Fruit fly (Drosophila melanogaster) whole organism, wandering third instar larva: ENCODE measurements around the gene Gtpx.

ENCODE experiments used
- CG9705 ChIP-seq: fragments of 200-800 bp; sonication (Bioruptor generic); optimal IDR thresholded peaks from 2 replicates; lab custom pipeline; 2018; ENCODE audit warnings: missing biosample characterization, mild to moderate bottlenecking, missing genetic modification characterization
- CrebA ChIP-seq: fragments of 200-800 bp; sonication (Bioruptor generic); optimal IDR thresholded peaks from 2 replicates; lab custom pipeline; 2016; ENCODE audit warnings: missing biosample characterization, mild to moderate bottlenecking, missing genetic modification characterization, borderline replicate concordance
- Dfd ChIP-seq: fragments of >200 bp; optimal IDR thresholded peaks from 2 replicates; lab custom pipeline; 2017; ENCODE audit warnings: missing biosample characterization, missing genetic modification characterization
- Dif ChIP-seq: fragments of 200-275, 200-300 bp; sonication (Bioruptor generic); optimal IDR thresholded peaks from 2 replicates; lab custom pipeline; 2018; ENCODE audit warnings: missing biosample characterization, missing genetic modification characterization; ENCODE audit not compliant: partially characterized antibody
- GATAd ChIP-seq: sonication (Bioruptor generic); optimal IDR thresholded peaks from 2 replicates; lab custom pipeline; 2016; ENCODE audit warnings: missing biosample characterization, missing genetic modification characterization
- Mio ChIP-seq: sonication (Bioruptor generic); optimal IDR thresholded peaks from 2 replicates; lab custom pipeline; 2016; ENCODE audit warnings: missing biosample characterization, missing genetic modification characterization
- Myc ChIP-seq: fragments of >200 bp; optimal IDR thresholded peaks from 2 replicates; lab custom pipeline; 2017
- OdsH ChIP-seq: fragments of 200-800 bp; sonication (Bioruptor generic); optimal IDR thresholded peaks from 2 replicates; lab custom pipeline; 2016; ENCODE audit warnings: missing biosample characterization, mild to moderate bottlenecking, missing genetic modification characterization
- Rel ChIP-seq, 2 experiments: fragments of 200-800 bp; sonication (Bioruptor generic) in 1 of 2; optimal IDR thresholded peaks; 2 replicates in 1 of 2; 3 replicates in 1 of 2; lab custom pipeline; 2016 to 2019; ENCODE audit warnings: mild to moderate bottlenecking in 2 of 2, missing biosample characterization in 2 of 2, missing genetic modification characterization in 2 of 2, moderate library complexity in 1 of 2
- Sp1 ChIP-seq: fragments of 200-800 bp; sonication (Bioruptor generic); optimal IDR thresholded peaks from 3 replicates; lab custom pipeline; 2019; ENCODE audit warnings: missing biosample characterization, mild to moderate bottlenecking, missing genetic modification characterization, moderate library complexity
- br ChIP-seq: fragments of 200-800 bp; sonication (Bioruptor generic); optimal IDR thresholded peaks from 2 replicates; lab custom pipeline; 2016; ENCODE audit warnings: missing biosample characterization, missing genetic modification characterization
- brk ChIP-seq: fragments of 200-800 bp; sonication (Bioruptor generic); optimal IDR thresholded peaks from 2 replicates; lab custom pipeline; 2016; ENCODE audit warnings: missing biosample characterization, mild to moderate bottlenecking, missing genetic modification characterization
- dmrt93B ChIP-seq: fragments of 200-800 bp; sonication (Bioruptor generic); optimal IDR thresholded peaks from 2 replicates; lab custom pipeline; 2018; ENCODE audit warnings: missing biosample characterization, mild to moderate bottlenecking, missing genetic modification characterization
- dsf ChIP-seq: sonication (Bioruptor generic); optimal IDR thresholded peaks from 2 replicates; lab custom pipeline; 2016; ENCODE audit warnings: missing biosample characterization, missing genetic modification characterization, borderline replicate concordance
- ey ChIP-seq: fragments of 200-800 bp; sonication (Bioruptor generic); optimal IDR thresholded peaks from 2 replicates; lab custom pipeline; 2016; ENCODE audit warnings: missing biosample characterization, missing genetic modification characterization
- foxo ChIP-seq, 2 experiments: fragments of 200-800 bp; sonication (Bioruptor generic); optimal IDR thresholded peaks; 2 replicates in 1 of 2; 3 replicates in 1 of 2; lab custom pipeline; 2016 to 2017; ENCODE audit warnings: missing biosample characterization in 2 of 2, missing genetic modification characterization in 2 of 2
- fru ChIP-seq: fragments of 200-800 bp; sonication (Bioruptor generic); optimal IDR thresholded peaks from 3 replicates; lab custom pipeline; 2016; ENCODE audit warnings: missing biosample characterization, mild to moderate bottlenecking, missing genetic modification characterization
- jim ChIP-seq: fragments of 175-275, 200-325 bp; sonication (Bioruptor generic); optimal IDR thresholded peaks from 2 replicates; lab custom pipeline; 2016; ENCODE audit warnings: missing biosample characterization, mild to moderate bottlenecking, missing genetic modification characterization
- rgr ChIP-seq: fragments of 200-800 bp; sonication (Bioruptor generic); optimal IDR thresholded peaks from 3 replicates; lab custom pipeline; 2016; ENCODE audit warnings: missing biosample characterization, mild to moderate bottlenecking, missing genetic modification characterization
- sv ChIP-seq: fragments of 200-800 bp; sonication (Bioruptor generic); optimal IDR thresholded peaks from 3 replicates; lab custom pipeline; 2016; ENCODE audit warnings: missing biosample characterization, missing genetic modification characterization
- usp ChIP-seq: fragments of >200 bp; optimal IDR thresholded peaks from 2 replicates; lab custom pipeline; 2017; ENCODE audit warnings: missing biosample characterization, missing genetic modification characterization
- woc ChIP-seq: sonication (Bioruptor generic); optimal IDR thresholded peaks from 2 replicates; lab custom pipeline; 2016; ENCODE audit warnings: missing biosample characterization, mild to moderate bottlenecking, missing genetic modification characterization

Gtpx gene

dm6 chr3L:3344528-3344927, 18.5 kb downstream of the Gtpx start:
- TF ChIP-seq brk (GFP tag; lab: Kevin White, UChicago) (peak; percentile 15), usp (no peak), CG9705 (GFP tag; lab: Kevin White, UChicago) (no peak), foxo (GFP tag; optimal IDR thresholded peaks at IDR 0.05; lab: Kevin White, UChicago) (peak in 1 of 2 experiments; percentile 1), fru (GFP tag; lab: Kevin White, UChicago) (peak; percentile 5)
- TF ChIP-seq, all 38 proteins: peak for 3

DNA sequence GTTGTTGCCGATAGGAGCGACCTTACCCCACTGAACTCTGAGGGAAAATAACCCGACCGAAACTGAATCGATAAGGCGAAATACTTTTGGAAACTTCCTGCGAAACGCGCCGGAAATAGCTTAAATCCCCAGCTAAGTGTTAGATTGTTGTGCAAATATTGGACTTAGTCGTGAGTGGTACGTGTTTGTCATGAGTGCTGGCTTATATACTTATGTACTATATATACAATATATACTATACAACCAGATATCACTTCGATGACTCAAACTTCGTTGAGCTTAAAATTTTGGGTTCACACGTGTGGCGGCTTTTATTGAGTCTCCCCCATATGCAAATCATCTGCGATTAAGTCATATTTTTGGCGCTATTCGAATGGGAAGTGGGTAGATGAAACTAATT, 20.2 kb downstream of the Gtpx start:
- TF ChIP-seq br (GFP tag; lab: Kevin White, UChicago) (no peak), Myc (lab: Kevin White, UChicago) (no peak)

- peak; percentile 20 for TF ChIP-seq Sp1 (GFP tag; lab: Kevin White, UChicago)
- no peak for TF ChIP-seq CrebA (GFP tag; lab: Kevin White, UChicago)
These were observed 23.1 kb downstream of the Gtpx start for dm6 chr3L:3348956-3349824.

DNA sequence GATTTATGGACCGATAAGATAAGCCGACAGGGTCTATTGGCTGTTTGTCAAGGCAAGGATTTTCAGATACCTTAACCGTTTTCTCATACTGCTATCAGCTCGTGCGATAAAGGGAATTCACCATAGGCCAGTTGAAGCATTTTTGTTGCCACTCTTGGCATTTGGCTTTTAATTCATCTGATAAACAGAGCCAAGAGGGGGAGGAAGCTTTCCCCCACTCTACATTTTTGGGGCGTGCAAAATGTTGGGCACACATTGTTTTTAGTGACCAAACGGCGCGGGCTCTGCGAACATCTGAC, 23.7 kb downstream of the Gtpx start:
- TF ChIP-seq Rel (GFP tag; optimal IDR thresholded peaks at IDR 0.05; lab: Kevin White, UChicago) (no peak), Rel (tag; optimal IDR thresholded peaks at IDR 0.05; lab: Kevin White, UChicago) (peak; percentile 85), GATAd (GFP tag; lab: Kevin White, UChicago) (no peak)

DNA sequence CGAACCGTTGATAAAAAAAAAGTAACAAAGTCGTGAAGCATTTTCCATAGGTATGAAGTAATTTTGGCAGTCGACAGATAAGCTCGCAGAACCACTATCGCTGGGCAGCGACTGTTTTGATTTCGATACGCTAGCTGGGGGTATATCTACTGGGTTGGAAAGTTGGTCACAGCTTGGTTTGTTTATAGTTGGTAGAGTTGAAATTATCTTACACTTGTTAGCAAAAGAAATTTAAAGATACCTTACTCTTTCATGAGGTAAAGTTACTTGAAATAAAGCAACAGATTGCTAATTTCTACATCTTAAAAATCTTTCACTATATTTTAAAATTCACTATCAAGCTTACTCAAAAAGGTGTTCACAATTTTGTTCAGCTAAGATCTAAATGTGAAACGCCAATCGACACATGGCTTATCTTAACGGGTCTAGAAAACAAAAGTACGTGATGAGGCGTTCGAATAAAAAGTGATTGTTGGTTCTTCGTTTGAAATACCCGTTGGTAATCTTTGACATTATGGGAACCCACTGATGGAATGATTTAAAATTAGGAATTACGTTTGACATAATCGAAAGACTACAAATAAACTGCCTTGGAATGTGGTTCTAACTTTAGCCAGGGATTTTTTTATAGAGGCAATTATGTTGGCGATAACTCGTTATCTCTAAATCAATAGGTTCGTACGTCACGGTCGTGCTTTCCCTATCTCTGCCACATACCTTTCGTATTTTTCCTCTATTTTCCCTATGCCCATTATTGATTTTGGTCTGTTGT, 24.7 kb downstream of the Gtpx start:
- TF ChIP-seq Dfd (GFP tag; lab: Kevin White, UChicago) (no peak), foxo (GFP tag; optimal IDR thresholded peaks at IDR 0.05; lab: Kevin White, UChicago) (no peak), GATAd (GFP tag; lab: Kevin White, UChicago) (no peak), rgr (GFP tag; lab: Kevin White, UChicago) (peak; percentile 53), Rel (GFP tag; optimal IDR thresholded peaks at IDR 0.05; lab: Kevin White, UChicago) (no peak), Rel (tag; optimal IDR thresholded peaks at IDR 0.05; lab: Kevin White, UChicago) (peak; percentile 10), Sp1 (GFP tag; lab: Kevin White, UChicago) (no peak), jim (no peak), ey (peak; percentile 60), fru (GFP tag; lab: Kevin White, UChicago) (peak; percentile 61), OdsH (GFP tag; lab: Kevin White, UChicago) (peak; percentile 21), woc (no peak), Dif (GFP tag; lab: Kevin White, UChicago) (no peak), dmrt93B (GFP tag; lab: Kevin White, UChicago) (no peak), br (GFP tag; lab: Kevin White, UChicago) (peak; percentile 28)

- TF ChIP-seq OdsH (GFP tag; lab: Kevin White, UChicago): no peak
- no peak for TF ChIP-seq Sp1 (GFP tag; lab: Kevin White, UChicago)
- no peak for TF ChIP-seq sv
- TF ChIP-seq Myc (lab: Kevin White, UChicago): no peak
- TF ChIP-seq CG9705 (GFP tag; lab: Kevin White, UChicago): no peak
- no peak for TF ChIP-seq rgr (GFP tag; lab: Kevin White, UChicago)
- no peak for TF ChIP-seq Mio
- TF ChIP-seq woc: no peak
- TF ChIP-seq, all 38 proteins: peak for 0
These were observed 25.8 kb downstream of the Gtpx start for dm6 chr3L:3351814-3352359.

DNA sequence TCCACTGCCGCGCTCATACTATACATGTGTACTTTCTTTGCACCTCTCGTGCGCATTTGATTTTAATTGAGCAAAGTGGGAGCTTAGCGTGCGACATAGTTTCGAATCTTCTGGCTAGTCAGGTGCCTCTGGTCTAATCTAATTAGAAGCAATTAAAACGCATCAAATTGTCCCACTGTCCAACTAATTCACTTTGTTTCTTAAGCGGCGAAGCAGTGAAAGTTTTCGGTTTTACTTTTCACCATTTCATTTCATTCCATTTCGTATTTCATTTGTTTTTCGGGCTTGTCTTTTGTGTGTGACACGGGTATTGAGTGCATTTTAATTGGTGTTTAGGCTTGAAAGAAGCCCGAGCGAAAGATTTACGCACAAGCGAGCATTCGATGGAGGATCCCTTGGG, 26.5 kb downstream of the Gtpx start:
- no peak for TF ChIP-seq dsf (GFP tag; lab: Kevin White, UChicago)
